Fruit fly (Drosophila melanogaster) whole organism, embryonic: ENCODE measurements around the gene Cnb.

ENCODE experiments used
- Ada2b ChIP-seq: fragments of 200-800 bp; sonication (Bioruptor generic); IDR thresholded peaks from 2 replicates; pipeline ENCODE4 v1.3.6; 2022; ENCODE audit warnings: missing biosample characterization, missing genetic modification characterization
- Atf3 ChIP-seq: fragments of 200-800 bp; sonication (Bioruptor generic); optimal IDR thresholded peaks from 3 replicates; lab custom pipeline; 2016; ENCODE audit warnings: missing biosample characterization, missing genetic modification characterization
- Bdp1 ChIP-seq: fragments of 200-800 bp; sonication (Bioruptor generic); optimal IDR thresholded peaks from 3 replicates; lab custom pipeline; 2016; ENCODE audit warnings: missing biosample characterization, missing genetic modification characterization
- Bgb ChIP-seq: fragments of 200-800 bp; sonication (Bioruptor generic); IDR thresholded peaks from 2 replicates; pipeline ENCODE4 v1.3.6; 2022; ENCODE audit warnings: missing biosample characterization, missing genetic modification characterization; ENCODE audit not compliant: partially characterized antibody
- CG10147 ChIP-seq: fragments of 200-800 bp; sonication (Bioruptor generic); optimal IDR thresholded peaks from 2 replicates; lab custom pipeline; 2019; ENCODE audit warnings: missing biosample characterization, mild to moderate bottlenecking, missing genetic modification characterization, moderate library complexity
- CG11247 ChIP-seq: fragments of 200-800 bp; sonication (Bioruptor generic); IDR thresholded peaks from 2 replicates; pipeline ENCODE4 v1.3.6; 2022; ENCODE audit warnings: missing biosample characterization, missing genetic modification characterization
- CG11560 ChIP-seq: fragments of 200-800 bp; sonication (Bioruptor generic); IDR thresholded peaks from 3 replicates; pipeline ENCODE4 v1.3.6; 2022; ENCODE audit warnings: missing biosample characterization, missing genetic modification characterization
- CG11695 ChIP-seq: fragments of 200-800 bp; sonication (Bioruptor generic); IDR thresholded peaks from 3 replicates; pipeline ENCODE4 v1.3.6; 2022; ENCODE audit warnings: missing biosample characterization, missing genetic modification characterization
- CG13287 ChIP-seq: fragments of 200-800 bp; sonication (Bioruptor generic); IDR thresholded peaks from 2 replicates; pipeline ENCODE4 v1.3.6; 2022; ENCODE audit warnings: missing biosample characterization, missing genetic modification characterization; ENCODE audit not compliant: partially characterized antibody
- CG13775 ChIP-seq: fragments of 200-800 bp; sonication (Bioruptor generic); optimal IDR thresholded peaks from 3 replicates; lab custom pipeline; 2017; ENCODE audit warnings: missing biosample characterization, mild to moderate bottlenecking, missing genetic modification characterization
- CG18262 ChIP-seq: fragments of 200-800 bp; optimal IDR thresholded peaks from 3 replicates; lab custom pipeline; 2019; ENCODE audit warnings: missing biosample characterization, mild to moderate bottlenecking, missing genetic modification characterization, moderate library complexity
- CG18619 ChIP-seq: fragments of 200-800 bp; sonication (Bioruptor generic); optimal IDR thresholded peaks from 3 replicates; lab custom pipeline; 2017; ENCODE audit warnings: missing biosample characterization, mild to moderate bottlenecking, missing genetic modification characterization
- CG18764 ChIP-seq: fragments of 200-800 bp; sonication (Bioruptor generic); optimal IDR thresholded peaks from 3 replicates; lab custom pipeline; 2016; ENCODE audit warnings: missing biosample characterization, missing genetic modification characterization
- CG2116 ChIP-seq: fragments of 200-800 bp; sonication (Bioruptor generic); optimal IDR thresholded peaks from 3 replicates; lab custom pipeline; 2018; ENCODE audit warnings: missing biosample characterization, mild to moderate bottlenecking, missing genetic modification characterization
- CG33213 ChIP-seq: fragments of 200-800 bp; sonication (Bioruptor generic); optimal IDR thresholded peaks from 3 replicates; lab custom pipeline; 2016; ENCODE audit warnings: missing biosample characterization, missing genetic modification characterization
- CG4282 ChIP-seq: fragments of 200-800 bp; sonication (Bioruptor generic); optimal IDR thresholded peaks from 2 replicates; lab custom pipeline; 2016; ENCODE audit warnings: missing biosample characterization, missing genetic modification characterization
- CG43689 ChIP-seq: fragments of 200-800 bp; sonication (Bioruptor generic); IDR thresholded peaks from 2 replicates; pipeline ENCODE4 v1.3.6; 2022; ENCODE audit warnings: missing biosample characterization, missing genetic modification characterization
- CG4730 ChIP-seq: fragments of 200-800 bp; sonication (Bioruptor generic); IDR thresholded peaks from 2 replicates; pipeline ENCODE4 v1.3.6; 2022; ENCODE audit warnings: missing biosample characterization, missing genetic modification characterization
- CG5245 ChIP-seq: fragments of 200-800 bp; sonication (Bioruptor generic); optimal IDR thresholded peaks from 3 replicates; lab custom pipeline; 2016; ENCODE audit warnings: missing biosample characterization, missing genetic modification characterization
- CG6854 ChIP-seq: fragments of 200-800 bp; sonication (Bioruptor generic); optimal IDR thresholded peaks from 3 replicates; lab custom pipeline; 2017; ENCODE audit warnings: missing biosample characterization, mild to moderate bottlenecking, missing genetic modification characterization
- CHES-1-like ChIP-seq: fragments of 200-800 bp; sonication (Bioruptor generic); optimal IDR thresholded peaks from 2 replicates; lab custom pipeline; 2016; ENCODE audit warnings: missing biosample characterization, missing genetic modification characterization
- D19B ChIP-seq: fragments of 200-800 bp; sonication (Bioruptor generic); optimal IDR thresholded peaks from 2 replicates; lab custom pipeline; 2017; ENCODE audit warnings: missing biosample characterization, mild to moderate bottlenecking, missing genetic modification characterization
- E2f2 ChIP-seq: fragments of 200-800 bp; sonication (Bioruptor generic); IDR thresholded peaks from 2 replicates; pipeline ENCODE4 v1.3.6; 2022; ENCODE audit warnings: missing biosample characterization, missing genetic modification characterization
- Gug ChIP-seq: fragments of 200-800 bp; sonication (Bioruptor generic); IDR thresholded peaks from 4 replicates; pipeline ENCODE4 v1.3.6; 2022; ENCODE audit warnings: missing biosample characterization, missing genetic modification characterization
- Kr ChIP-seq: fragments of 200-800 bp; sonication (Bioruptor generic); optimal IDR thresholded peaks from 2 replicates; lab custom pipeline; 2017; ENCODE audit warnings: missing biosample characterization, mild to moderate bottlenecking, missing genetic modification characterization
- MESR4 ChIP-seq: fragments of 200-800 bp; sonication (Bioruptor generic); optimal IDR thresholded peaks from 2 replicates; lab custom pipeline; 2018; ENCODE audit warnings: missing biosample characterization, mild to moderate bottlenecking, missing genetic modification characterization, moderate library complexity
- MTF-1 ChIP-seq: fragments of 200-800 bp; sonication (Bioruptor generic); optimal IDR thresholded peaks from 2 replicates; lab custom pipeline; 2018; ENCODE audit warnings: missing biosample characterization, mild to moderate bottlenecking, missing genetic modification characterization, borderline replicate concordance
- Neu2 ChIP-seq: fragments of 200-800 bp; sonication (Bioruptor generic); optimal IDR thresholded peaks from 3 replicates; lab custom pipeline; 2016; ENCODE audit warnings: missing biosample characterization, missing genetic modification characterization, borderline replicate concordance
- Nf-YB ChIP-seq: fragments of 200-800 bp; sonication (Bioruptor generic); optimal IDR thresholded peaks from 3 replicates; lab custom pipeline; 2019; ENCODE audit warnings: missing biosample characterization, mild to moderate bottlenecking, missing genetic modification characterization, moderate library complexity
- Oaz ChIP-seq: fragments of 200-800 bp; sonication (Bioruptor generic); IDR thresholded peaks from 2 replicates; pipeline ENCODE4 v1.3.6; 2022; ENCODE audit warnings: missing biosample characterization, missing genetic modification characterization
- Sin3A ChIP-seq: fragments of >200 bp; optimal IDR thresholded peaks from 2 replicates; lab custom pipeline; 2018
- Six4 ChIP-seq: fragments of 200-800 bp; sonication (Bioruptor generic); optimal IDR thresholded peaks from 2 replicates; lab custom pipeline; 2016; ENCODE audit warnings: missing biosample characterization, missing genetic modification characterization
- Sry-δ ChIP-seq: fragments of 200-800 bp; sonication (Bioruptor generic); optimal IDR thresholded peaks from 2 replicates; lab custom pipeline; 2016; ENCODE audit warnings: missing biosample characterization, missing genetic modification characterization
- az2 ChIP-seq: fragments of 200-800 bp; sonication (Bioruptor generic); optimal IDR thresholded peaks from 3 replicates; lab custom pipeline; 2016; ENCODE audit warnings: missing biosample characterization, missing genetic modification characterization
- chm ChIP-seq: fragments of 200-800 bp; sonication (Bioruptor generic); IDR thresholded peaks from 2 replicates; pipeline ENCODE4 v1.3.6; 2022; ENCODE audit warnings: missing biosample characterization, missing genetic modification characterization
- fd102C ChIP-seq: fragments of 200-800 bp; sonication (Bioruptor generic); optimal IDR thresholded peaks from 2 replicates; lab custom pipeline; 2018; ENCODE audit warnings: missing biosample characterization, mild to moderate bottlenecking, missing genetic modification characterization, moderate library complexity
- ftz-f1 ChIP-seq: fragments of 200-800 bp; sonication (Bioruptor generic); optimal IDR thresholded peaks from 2 replicates; lab custom pipeline; 2016; ENCODE audit warnings: missing biosample characterization, missing genetic modification characterization
- gcm ChIP-seq: fragments of 200-800 bp; sonication (Bioruptor generic); optimal IDR thresholded peaks from 2 replicates; lab custom pipeline; 2019; ENCODE audit warnings: missing biosample characterization, mild to moderate bottlenecking, missing genetic modification characterization, moderate library complexity
- jumu ChIP-seq: fragments of 200-800 bp; sonication (Bioruptor generic); optimal IDR thresholded peaks from 3 replicates; lab custom pipeline; 2016; ENCODE audit warnings: missing biosample characterization, missing genetic modification characterization
- nerfin-2 ChIP-seq: fragments of 200-800 bp; sonication (Bioruptor generic); IDR thresholded peaks from 2 replicates; pipeline ENCODE4 v1.3.6; 2022; ENCODE audit warnings: missing biosample characterization, missing genetic modification characterization; ENCODE audit not compliant: partially characterized antibody
- org-1 ChIP-seq: fragments of 200-800 bp; sonication (Bioruptor generic); optimal IDR thresholded peaks from 2 replicates; lab custom pipeline; 2017; ENCODE audit warnings: missing biosample characterization, missing genetic modification characterization
- otp ChIP-seq: fragments of 200-800 bp; sonication (Bioruptor generic); IDR thresholded peaks from 3 replicates; pipeline ENCODE4, ENCODE4 v1.3.6; 2022; ENCODE audit warnings: missing biosample characterization, missing genetic modification characterization
- p53 ChIP-seq: fragments of 200-800 bp; sonication (Bioruptor generic); optimal IDR thresholded peaks from 2 replicates; lab custom pipeline; 2016; ENCODE audit warnings: missing biosample characterization, missing genetic modification characterization
- pnt ChIP-seq: fragments of 200-800 bp; sonication (Bioruptor generic); optimal IDR thresholded peaks from 3 replicates; lab custom pipeline; 2016; ENCODE audit warnings: missing biosample characterization, missing genetic modification characterization
- psq ChIP-seq: fragments of 200-800 bp; sonication (Bioruptor generic); optimal IDR thresholded peaks from 2 replicates; lab custom pipeline; 2017; ENCODE audit warnings: missing biosample characterization, missing genetic modification characterization
- run ChIP-seq: fragments of 200-800 bp; sonication (Bioruptor generic); optimal IDR thresholded peaks from 3 replicates; lab custom pipeline; 2018; ENCODE audit warnings: missing biosample characterization, mild to moderate bottlenecking, missing genetic modification characterization
- sqz ChIP-seq: fragments of 200-800 bp; sonication (Bioruptor generic); optimal IDR thresholded peaks from 3 replicates; lab custom pipeline; 2018; ENCODE audit warnings: missing biosample characterization, mild to moderate bottlenecking, missing genetic modification characterization
- sr ChIP-seq: fragments of 200-800 bp; sonication (Bioruptor generic); IDR thresholded peaks from 3 replicates; pipeline ENCODE4 v1.3.6; 2022; ENCODE audit warnings: missing biosample characterization, missing genetic modification characterization
- twi ChIP-seq: fragments of 200-800 bp; optimal IDR thresholded peaks from 2 replicates; lab custom pipeline; 2019; ENCODE audit warnings: missing biosample characterization, mild to moderate bottlenecking, missing genetic modification characterization, moderate library complexity
- z ChIP-seq: fragments of 200-800 bp; sonication (Bioruptor generic); IDR thresholded peaks from 3 replicates; pipeline ENCODE4 v1.3.6; 2022; ENCODE audit warnings: missing biosample characterization, missing genetic modification characterization
- zen2 ChIP-seq: fragments of 200-800 bp; sonication (Bioruptor generic); IDR thresholded peaks from 3 replicates; pipeline ENCODE4 v1.3.6; 2022; ENCODE audit warnings: missing biosample characterization, missing genetic modification characterization; ENCODE audit not compliant: partially characterized antibody

The Cnb gene

dm6 chr3L:1940843-1941418 is 6.4 kb upstream of the Cnb start, which contains the start of gene Mfap1 (continued):
- TF ChIP-seq Oaz (GFP tag; lab: Robert Waterston, UW) (no peak), CG4282 (no peak), CHES-1-like (GFP tag; lab: Kevin White, UChicago) (peak; percentile 8), jumu (GFP tag; lab: Kevin White, UChicago) (no peak), Bdp1 (GFP tag; lab: Kevin White, UChicago) (no peak), D19B (GFP tag; lab: Kevin White, UChicago) (no peak), CG11247 (GFP tag; lab: Robert Waterston, UW) (no peak), MTF-1 (no peak), sr (GFP tag; lab: Robert Waterston, UW) (no peak), CG43689 (GFP tag; lab: Robert Waterston, UW) (no peak), Bgb (GFP tag; lab: Robert Waterston, UW) (peak; percentile 61), CG11560 (tag; lab: Robert Waterston, UW) (no peak), CG18619 (GFP tag; lab: Kevin White, UChicago) (no peak), CG18262 (tag; lab: Kevin White, UChicago) (no peak), CG13287 (GFP tag; lab: Robert Waterston, UW) (peak; percentile 85), CG4730 (GFP tag; lab: Robert Waterston, UW) (no peak), E2f2 (GFP tag; lab: Robert Waterston, UW) (peak; percentile 98), Ada2b (GFP tag; lab: Robert Waterston, UW) (peak; percentile 41; the same call in 1 of the 2 replicates), Gug (GFP tag; lab: Robert Waterston, UW) (peak; percentile 44; the same call in 1 of the 4 replicates), pnt (GFP tag; lab: Kevin White, UChicago) (no peak), Neu2 (GFP tag; lab: Kevin White, UChicago) (no peak), CG5245 (GFP tag; lab: Kevin White, UChicago) (no peak), sqz (no peak), Atf3 (no peak), CG13775 (GFP tag; lab: Kevin White, UChicago) (no peak), Sin3A (lab: Kevin White, UChicago) (peak; percentile 11), otp (GFP tag; lab: Robert Waterston, UW) (no peak), CG10147 (GFP tag; lab: Kevin White, UChicago) (no peak), CG2116 (GFP tag; lab: Kevin White, UChicago) (peak; percentile 96), Kr (GFP tag; lab: Kevin White, UChicago) (no peak), zen2 (no peak; the same call in 2 of the 3 replicates), z (GFP tag; lab: Robert Waterston, UW) (no peak), fd102C (GFP tag; lab: Kevin White, UChicago) (no peak), MESR4 (peak; percentile 67), org-1 (GFP tag; lab: Kevin White, UChicago) (no peak), ftz-f1 (GFP tag; lab: Kevin White, UChicago) (no peak), az2 (no peak), CG11695 (GFP tag; lab: Robert Waterston, UW) (no peak), twi (no peak), p53 (no peak), psq (GFP tag; lab: Kevin White, UChicago) (no peak), CG18764 (GFP tag; lab: Kevin White, UChicago) (no peak), chm (GFP tag; lab: Robert Waterston, UW) (no peak), gcm (GFP tag; lab: Kevin White, UChicago) (no peak), run (tag; lab: Kevin White, UChicago) (no peak), CG6854 (no peak), nerfin-2 (GFP tag; lab: Robert Waterston, UW) (no peak), CG33213 (GFP tag; lab: Kevin White, UChicago) (peak; percentile 5), Sry-δ (peak; percentile 84), Nf-YB (GFP tag; lab: Kevin White, UChicago) (no peak), Six4 (GFP tag; lab: Kevin White, UChicago) (no peak)
